Fruit fly (Drosophila melanogaster) whole organism, embryonic: ENCODE measurements around the gene CG10486.
A peak's percentile ranks its signal among the peaks of the same experiment; 100 is the strongest.

Source experiments
- Antp ChIP-seq: fragments of 200-800 bp; sonication (Bioruptor generic); optimal IDR thresholded peaks from 3 replicates; lab custom pipeline; 2016; ENCODE audit warnings: missing biosample characterization, missing genetic modification characterization
- Atf6 ChIP-seq: fragments of 200-800 bp; sonication (Bioruptor generic); IDR thresholded peaks from 2 replicates; pipeline ENCODE4 v1.3.6; 2022; ENCODE audit warnings: missing biosample characterization, missing genetic modification characterization
- Blimp-1 ChIP-seq: fragments of 200-800 bp; sonication (Bioruptor generic); optimal IDR thresholded peaks from 3 replicates; lab custom pipeline; 2018; ENCODE audit warnings: missing biosample characterization, missing genetic modification characterization, mild to moderate bottlenecking, moderate library complexity, missing genetic modification reagents
- Bteb2 ChIP-seq: fragments of 200-800 bp; sonication (Bioruptor generic); optimal IDR thresholded peaks from 2 replicates; lab custom pipeline; 2016; ENCODE audit warnings: missing biosample characterization, missing genetic modification characterization
- C15 ChIP-seq: fragments of 200-800 bp; sonication (Bioruptor generic); IDR thresholded peaks from 3 replicates; pipeline ENCODE4 v1.3.6; 2022; ENCODE audit warnings: missing biosample characterization, missing genetic modification characterization
- CG10462 ChIP-seq: fragments of 200-800 bp; sonication (Bioruptor generic); optimal IDR thresholded peaks from 2 replicates; lab custom pipeline; 2016; ENCODE audit warnings: missing biosample characterization, missing genetic modification characterization
- CG11696 ChIP-seq: fragments of 200-800 bp; sonication (Bioruptor generic); IDR thresholded peaks from 2 replicates; pipeline ENCODE4 v1.3.6; 2022; ENCODE audit warnings: missing biosample characterization, missing genetic modification characterization
- CG1233 ChIP-seq: fragments of 200-800 bp; sonication (Bioruptor generic); optimal IDR thresholded peaks from 4 replicates; lab custom pipeline; 2018; ENCODE audit warnings: missing biosample characterization, mild to moderate bottlenecking, missing genetic modification characterization
- CG13624 ChIP-seq: fragments of 200-800 bp; sonication (Bioruptor generic); optimal IDR thresholded peaks from 2 replicates; lab custom pipeline; 2016; ENCODE audit warnings: missing biosample characterization, missing genetic modification characterization
- CG14710 ChIP-seq: fragments of 200-800 bp; sonication (Bioruptor generic); optimal IDR thresholded peaks from 3 replicates; lab custom pipeline; 2019; ENCODE audit warnings: missing biosample characterization, mild to moderate bottlenecking, missing genetic modification characterization, moderate library complexity
- CG15269 ChIP-seq: fragments of 200-800 bp; sonication (Bioruptor generic); optimal IDR thresholded peaks from 2 replicates; lab custom pipeline; 2018; ENCODE audit warnings: missing biosample characterization, mild to moderate bottlenecking, missing genetic modification characterization, moderate library complexity
- CG1647 ChIP-seq: fragments of 200-800 bp; sonication (Bioruptor generic); optimal IDR thresholded peaks from 3 replicates; lab custom pipeline; 2016; ENCODE audit warnings: missing biosample characterization, missing genetic modification characterization
- CG17385 ChIP-seq: fragments of 200-800 bp; sonication (Bioruptor generic); optimal IDR thresholded peaks from 3 replicates; lab custom pipeline; 2018; ENCODE audit warnings: missing biosample characterization, mild to moderate bottlenecking, missing genetic modification characterization
- CG17829 ChIP-seq: fragments of 200-800 bp; optimal IDR thresholded peaks from 2 replicates; lab custom pipeline; 2019; ENCODE audit warnings: missing biosample characterization, mild to moderate bottlenecking, missing genetic modification characterization, moderate library complexity
- CG2120 ChIP-seq: fragments of 200-800 bp; sonication (Bioruptor generic); optimal IDR thresholded peaks from 3 replicates; lab custom pipeline; 2016; ENCODE audit warnings: missing biosample characterization, missing genetic modification characterization
- CG31441 ChIP-seq: fragments of 200-800 bp; sonication (Bioruptor generic); IDR thresholded peaks from 2 replicates; pipeline ENCODE4 v1.3.6; 2022; ENCODE audit warnings: missing biosample characterization, missing genetic modification characterization
- CG3726 ChIP-seq: fragments of 200-800 bp; sonication (Bioruptor generic); IDR thresholded peaks from 3 replicates; pipeline ENCODE4, ENCODE4 v1.3.6; 2022; ENCODE audit warnings: missing biosample characterization, missing genetic modification characterization
- CG6654 ChIP-seq: fragments of 200-800 bp; sonication (Bioruptor generic); optimal IDR thresholded peaks from 2 replicates; lab custom pipeline; 2017; ENCODE audit warnings: missing biosample characterization, mild to moderate bottlenecking, missing genetic modification characterization
- CG7271 ChIP-seq: fragments of 200-800 bp; sonication (Bioruptor generic); optimal IDR thresholded peaks from 2 replicates; lab custom pipeline; 2018; ENCODE audit warnings: missing biosample characterization, mild to moderate bottlenecking, missing genetic modification characterization, moderate library complexity
- CG8281 ChIP-seq: fragments of 200-800 bp; sonication (Bioruptor generic); optimal IDR thresholded peaks from 2 replicates; lab custom pipeline; 2018; ENCODE audit warnings: missing biosample characterization, mild to moderate bottlenecking, missing genetic modification characterization, moderate library complexity
- CG8290 ChIP-seq, 3 experiments: fragments of 200-800 bp; sonication (Bioruptor generic); optimal IDR thresholded peaks; 2 replicates each; lab custom pipeline; 2016 to 2019; ENCODE audit warnings: missing biosample characterization in 3 of 3, missing genetic modification characterization in 3 of 3, mild to moderate bottlenecking in 2 of 3, moderate library complexity in 1 of 3
- D ChIP-seq, 2 experiments: fragments of 200-800 bp in 1 of 2; fragments of >200 bp in 1 of 2; sonication (Bioruptor generic) in 1 of 2; optimal IDR thresholded peaks; 2 replicates in 1 of 2; 3 replicates in 1 of 2; lab custom pipeline; 2017; ENCODE audit warnings: mild to moderate bottlenecking in 1 of 2, missing biosample characterization in 1 of 2, missing genetic modification characterization in 1 of 2, missing genetic modification reagents in 1 of 2
- D19A ChIP-seq: fragments of 200-800 bp; optimal IDR thresholded peaks from 3 replicates; lab custom pipeline; 2019; ENCODE audit warnings: missing biosample characterization, mild to moderate bottlenecking, missing genetic modification characterization, moderate library complexity
- Dek ChIP-seq: fragments of 200-800 bp; sonication (Bioruptor generic); optimal IDR thresholded peaks from 3 replicates; lab custom pipeline; 2019; ENCODE audit warnings: missing biosample characterization, mild to moderate bottlenecking, missing genetic modification characterization, moderate library complexity
- Dip2 ChIP-seq: fragments of 200-800 bp; sonication (Bioruptor generic); IDR thresholded peaks from 2 replicates; pipeline ENCODE4 v1.3.6; 2022; ENCODE audit warnings: missing biosample characterization, missing genetic modification characterization
- HLH54F ChIP-seq: fragments of 200-800 bp; sonication (Bioruptor generic); optimal IDR thresholded peaks from 3 replicates; lab custom pipeline; 2016; ENCODE audit warnings: missing biosample characterization, missing genetic modification characterization
- Lpt ChIP-seq: fragments of >200 bp; optimal IDR thresholded peaks from 2 replicates; lab custom pipeline; 2018; ENCODE audit warnings: missing biosample characterization, missing genetic modification characterization
- Oli ChIP-seq: fragments of 200-800 bp; sonication (Bioruptor generic); optimal IDR thresholded peaks from 2 replicates; lab custom pipeline; 2018; ENCODE audit warnings: missing biosample characterization, mild to moderate bottlenecking, missing genetic modification characterization, moderate library complexity
- Opbp ChIP-seq: fragments of 200-800 bp; sonication (Bioruptor generic); IDR thresholded peaks from 3 replicates; pipeline ENCODE4 v1.3.6; 2022; ENCODE audit warnings: missing biosample characterization, missing genetic modification characterization; ENCODE audit not compliant: partially characterized antibody
- Vsx1 ChIP-seq: fragments of 200-800 bp; sonication (Bioruptor generic); optimal IDR thresholded peaks from 2 replicates; lab custom pipeline; 2017; ENCODE audit warnings: missing biosample characterization, mild to moderate bottlenecking, missing genetic modification characterization, missing genetic modification reagents
- Xbp1 ChIP-seq: fragments of 200-800 bp; sonication (Bioruptor generic); optimal IDR thresholded peaks from 3 replicates; lab custom pipeline; 2016; ENCODE audit warnings: missing biosample characterization, mild to moderate bottlenecking, missing genetic modification characterization
- ab ChIP-seq: fragments of 200-800 bp; sonication (Bioruptor generic); optimal IDR thresholded peaks from 2 replicates; lab custom pipeline; 2016; ENCODE audit warnings: missing biosample characterization, missing genetic modification characterization
- al ChIP-seq: fragments of 200-800 bp; sonication (Bioruptor generic); IDR thresholded peaks from 2 replicates; pipeline ENCODE4 v1.3.6; 2022; ENCODE audit warnings: missing biosample characterization, missing genetic modification characterization
- bowl ChIP-seq: fragments of 200-800 bp; sonication (Bioruptor generic); IDR thresholded peaks from 2 replicates; pipeline ENCODE4 v1.3.6; 2022; ENCODE audit warnings: missing biosample characterization, missing genetic modification characterization
- chm ChIP-seq: fragments of 200-800 bp; sonication (Bioruptor generic); IDR thresholded peaks from 2 replicates; pipeline ENCODE4 v1.3.6; 2022; ENCODE audit warnings: missing biosample characterization, missing genetic modification characterization
- chn ChIP-seq: fragments of 200-800 bp; sonication (Bioruptor generic); optimal IDR thresholded peaks from 2 replicates; lab custom pipeline; 2016; ENCODE audit warnings: missing biosample characterization, missing genetic modification characterization
- dmrt11E ChIP-seq: fragments of 200-800 bp; sonication (Bioruptor generic); optimal IDR thresholded peaks from 3 replicates; lab custom pipeline; 2018; ENCODE audit warnings: missing biosample characterization, mild to moderate bottlenecking, missing genetic modification characterization, moderate library complexity
- dysf ChIP-seq: fragments of 200-800 bp; sonication (Bioruptor generic); IDR thresholded peaks from 3 replicates; pipeline ENCODE4 v1.3.6; 2022; ENCODE audit warnings: missing biosample characterization, missing genetic modification characterization
- fd96Cb ChIP-seq: fragments of 200-800 bp; sonication (Bioruptor generic); optimal IDR thresholded peaks from 2 replicates; lab custom pipeline; 2018; ENCODE audit warnings: missing biosample characterization, mild to moderate bottlenecking, missing genetic modification characterization, moderate library complexity
- gcm ChIP-seq: fragments of 200-800 bp; sonication (Bioruptor generic); optimal IDR thresholded peaks from 2 replicates; lab custom pipeline; 2019; ENCODE audit warnings: missing biosample characterization, mild to moderate bottlenecking, missing genetic modification characterization, moderate library complexity
- hb ChIP-seq: fragments of 200-800 bp; sonication (Bioruptor generic); IDR thresholded peaks from 3 replicates; pipeline ENCODE4 v1.3.6; 2022; ENCODE audit warnings: missing biosample characterization, missing genetic modification characterization; ENCODE audit not compliant: partially characterized antibody
- nerfin-1 ChIP-seq: fragments of 200-800 bp; sonication (Bioruptor generic); optimal IDR thresholded peaks from 3 replicates; lab custom pipeline; 2019; ENCODE audit warnings: missing biosample characterization, mild to moderate bottlenecking, missing genetic modification characterization, moderate library complexity
- odd ChIP-seq: fragments of 200-800 bp; sonication (Bioruptor generic); optimal IDR thresholded peaks from 2 replicates; lab custom pipeline; 2017; ENCODE audit warnings: missing biosample characterization, mild to moderate bottlenecking, missing genetic modification characterization
- org-1 ChIP-seq: fragments of 200-800 bp; sonication (Bioruptor generic); optimal IDR thresholded peaks from 2 replicates; lab custom pipeline; 2017; ENCODE audit warnings: missing biosample characterization, missing genetic modification characterization
- pita ChIP-seq: fragments of 200-800 bp; sonication (Bioruptor generic); optimal IDR thresholded peaks from 2 replicates; lab custom pipeline; 2017; ENCODE audit warnings: missing biosample characterization, mild to moderate bottlenecking, missing genetic modification characterization
- sisA ChIP-seq: fragments of 200-800 bp; sonication (Bioruptor generic); IDR thresholded peaks from 2 replicates; pipeline ENCODE4 v1.3.6; 2022; ENCODE audit warnings: missing biosample characterization, missing genetic modification characterization
- sqz ChIP-seq: fragments of 200-800 bp; sonication (Bioruptor generic); optimal IDR thresholded peaks from 3 replicates; lab custom pipeline; 2018; ENCODE audit warnings: missing biosample characterization, mild to moderate bottlenecking, missing genetic modification characterization
- tio ChIP-seq: fragments of 200-800 bp; sonication (Bioruptor generic); optimal IDR thresholded peaks from 2 replicates; lab custom pipeline; 2017; ENCODE audit warnings: missing biosample characterization, missing genetic modification characterization, inconsistent platforms
- trem ChIP-seq: fragments of 200-800 bp; optimal IDR thresholded peaks from 3 replicates; lab custom pipeline; 2019; ENCODE audit warnings: missing biosample characterization, mild to moderate bottlenecking, missing genetic modification characterization, moderate library complexity
- z ChIP-seq: fragments of 200-800 bp; sonication (Bioruptor generic); IDR thresholded peaks from 3 replicates; pipeline ENCODE4 v1.3.6; 2022; ENCODE audit warnings: missing biosample characterization, missing genetic modification characterization
- zen2 ChIP-seq: fragments of 200-800 bp; sonication (Bioruptor generic); IDR thresholded peaks from 3 replicates; pipeline ENCODE4 v1.3.6; 2022; ENCODE audit warnings: missing biosample characterization, missing genetic modification characterization; ENCODE audit not compliant: partially characterized antibody

CG10486 gene

DNA sequence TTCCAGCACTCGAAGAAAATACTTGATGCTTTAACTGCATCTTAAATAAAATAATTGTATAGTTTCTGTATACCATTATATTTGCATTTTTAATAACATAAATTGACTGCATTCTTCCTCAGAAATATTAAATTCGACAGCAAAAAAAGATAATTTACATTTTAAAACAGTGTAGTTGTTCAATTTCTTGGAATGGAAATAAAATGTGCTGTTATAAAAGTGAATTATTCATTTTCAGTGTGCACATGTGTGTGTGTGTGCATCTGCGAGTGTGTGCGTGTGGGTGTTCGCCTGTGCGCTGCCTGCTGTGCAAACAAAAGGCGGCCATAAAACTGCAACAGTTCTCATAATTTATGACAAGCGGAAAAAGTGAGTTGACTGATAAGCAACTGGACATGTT lies 45.6 kb upstream of the CG10486 start (continued):
- TF ChIP-seq C15 (GFP tag; lab: Robert Waterston, UW): no peak
- TF ChIP-seq HLH54F (GFP tag; lab: Kevin White, UChicago): no peak
- TF ChIP-seq Atf6 (GFP tag; lab: Robert Waterston, UW): no peak
- peak; percentile 64 for TF ChIP-seq CG14710 (tag; lab: Kevin White, UChicago)
- no peak for TF ChIP-seq CG1647 (GFP tag; lab: Kevin White, UChicago)
- peak; percentile 57 for TF ChIP-seq CG31441 (GFP tag; lab: Robert Waterston, UW)
- TF ChIP-seq gcm (GFP tag; lab: Kevin White, UChicago): peak; percentile 23
- TF ChIP-seq nerfin-1 (tag; lab: Kevin White, UChicago): peak; percentile 12
- TF ChIP-seq sisA (GFP tag; lab: Robert Waterston, UW): no peak
- TF ChIP-seq CG15269 (tag; lab: Kevin White, UChicago): no peak
- no peak for TF ChIP-seq CG8290 (GFP tag; optimal IDR thresholded peaks at IDR 0.05; lab: Kevin White, UChicago)
- TF ChIP-seq CG8290 (tag; optimal IDR thresholded peaks at IDR 0.05; lab: Kevin White, UChicago): no peak
- TF ChIP-seq CG17385 (GFP tag; lab: Kevin White, UChicago): peak; percentile 6
- no peak for TF ChIP-seq CG6654 (GFP tag; lab: Kevin White, UChicago)
- no peak for TF ChIP-seq Dip2 (GFP tag; lab: Robert Waterston, UW)
- TF ChIP-seq dysf: no peak
- no peak for TF ChIP-seq pita (GFP tag; lab: Kevin White, UChicago)
- no peak for TF ChIP-seq Bteb2
- TF ChIP-seq dmrt11E: peak; percentile 58
- TF ChIP-seq Vsx1: no peak
- TF ChIP-seq bowl (GFP tag; lab: Robert Waterston, UW): no peak
- no peak for TF ChIP-seq Dek (tag; lab: Kevin White, UChicago)
- TF ChIP-seq tio: no peak
- peak; percentile 14 for TF ChIP-seq org-1 (GFP tag; lab: Kevin White, UChicago)
- peak; percentile 21 for TF ChIP-seq CG7271 (tag; lab: Kevin White, UChicago)
- no peak for TF ChIP-seq D (optimal IDR thresholded peaks at IDR 0.05; lab: Kevin White, UChicago)
- peak; percentile 24 for TF ChIP-seq D (GFP tag; optimal IDR thresholded peaks at IDR 0.05; lab: Kevin White, UChicago)
- TF ChIP-seq odd: no peak
- no peak for TF ChIP-seq sqz (GFP tag; lab: Kevin White, UChicago)
- TF ChIP-seq D19A (tag; lab: Kevin White, UChicago): peak; percentile 54
- TF ChIP-seq Antp (GFP tag; lab: Kevin White, UChicago): no peak
- TF ChIP-seq Xbp1 (GFP tag; lab: Kevin White, UChicago): no peak
- TF ChIP-seq z (GFP tag; lab: Robert Waterston, UW): no peak
- peak; percentile 52 for TF ChIP-seq CG17829 (tag; lab: Kevin White, UChicago)
- TF ChIP-seq CG11696: no peak
- no peak for TF ChIP-seq CG13624
- TF ChIP-seq zen2 (GFP tag; lab: Robert Waterston, UW): no peak
- peak; percentile 64 for TF ChIP-seq Blimp-1 (GFP tag; lab: Kevin White, UChicago)
- TF ChIP-seq CG2120 (GFP tag; lab: Kevin White, UChicago): no peak
- peak; percentile 28 for TF ChIP-seq trem (tag; lab: Kevin White, UChicago)
- TF ChIP-seq fd96Cb (tag; lab: Kevin White, UChicago): peak; percentile 54
- no peak for TF ChIP-seq hb (GFP tag; lab: Robert Waterston, UW)
- no peak for TF ChIP-seq CG3726 (GFP tag; lab: Robert Waterston, UW)
- no peak for TF ChIP-seq ab (GFP tag; lab: Kevin White, UChicago)
- no peak for TF ChIP-seq chm (GFP tag; lab: Robert Waterston, UW)
- TF ChIP-seq CG10462 (GFP tag; lab: Kevin White, UChicago): no peak
- TF ChIP-seq chn: no peak
- TF ChIP-seq CG1233 (GFP tag; lab: Kevin White, UChicago): no peak
- TF ChIP-seq CG8281 (tag; lab: Kevin White, UChicago): no peak
- TF ChIP-seq al: no peak
- no peak for TF ChIP-seq Opbp (GFP tag; lab: Robert Waterston, UW)
- peak; percentile 2 for TF ChIP-seq Oli (tag; lab: Kevin White, UChicago)
- TF ChIP-seq Lpt: no peak
